Fruit fly (Drosophila melanogaster): ENCODE data around the gene Sec16.

- TF ChIP-seq h (optimal IDR thresholded peaks at IDR 0.05) (no peak), psq (optimal IDR thresholded peaks at IDR 0.05) (no peak), ttk (optimal IDR thresholded peaks at IDR 0.05) (no peak), Myc (optimal IDR thresholded peaks at IDR 0.05) (no peak)
Measured at dm6 chrX:12651613-12652012, 55.8 kb downstream of the Sec16 start.
